Worm (Caenorhabditis elegans) whole organism, young adult: Measurements from ENCODE around the gene sri-36.
"Not testable (repeated sequence)": the region's sequence is repeated elsewhere in the genome, so short reads cannot be mapped to it uniquely, and the experiment has no call there.

Experiments
- B0035.1 ChIP-seq: sonication (generic microtip); optimal IDR thresholded peaks from 2 replicates; lab custom pipeline; 2016; ENCODE audit warnings: missing genetic modification characterization, mild to moderate bottlenecking, missing compliant biosample characterization, missing genotype, missing genetic modification reagents
- F10E7.11 ChIP-seq: sonication (generic microtip); optimal IDR thresholded peaks from 2 replicates; lab custom pipeline; 2017; ENCODE audit warnings: mild to moderate bottlenecking, missing genetic modification characterization, moderate library complexity, missing compliant biosample characterization
- F33H1.4 ChIP-seq: fragments of 200-800 bp; sonication (Bioruptor generic); IDR thresholded peaks from 2 replicates; pipeline ENCODE4 v1.3.6; 2022; ENCODE audit warnings: missing genetic modification reagents, missing genetic modification characterization, missing compliant biosample characterization
- F52B5.7 ChIP-seq: sonication (generic microtip); optimal IDR thresholded peaks from 2 replicates; lab custom pipeline; 2016; ENCODE audit warnings: mild to moderate bottlenecking, missing genetic modification characterization, missing compliant biosample characterization
- K11D2.4 ChIP-seq: fragments of 200-800 bp; sonication (Bioruptor generic); IDR thresholded peaks from 2 replicates; pipeline ENCODE4 v1.3.6; 2022; ENCODE audit warnings: missing genetic modification reagents, missing genetic modification characterization, missing compliant biosample characterization
- Y79H2A.3 ChIP-seq: fragments of 200-800 bp; sonication (Bioruptor generic); conservative IDR thresholded peaks from 2 replicates; pipeline ENCODE4 v1.3.6; 2022; ENCODE audit warnings: missing genetic modification reagents, missing genetic modification characterization, missing compliant biosample characterization
- Y95B8A.8 ChIP-seq: fragments of 200-800 bp; sonication (Bioruptor generic); IDR thresholded peaks from 2 replicates; pipeline ENCODE4 v1.3.6; 2022; ENCODE audit warnings: missing genetic modification reagents, missing genetic modification characterization, missing compliant biosample characterization
- aptf-3 ChIP-seq: fragments of 200-800 bp; sonication (Bioruptor generic); IDR thresholded peaks from 2 replicates; pipeline ENCODE4 v1.3.6; 2022; ENCODE audit warnings: missing genetic modification characterization, missing compliant biosample characterization
- bed-2 ChIP-seq: fragments of 200-800 bp; sonication (Bioruptor generic); IDR thresholded peaks from 2 replicates; pipeline ENCODE4 v1.3.6; 2022; ENCODE audit warnings: missing genetic modification reagents, missing genetic modification characterization, missing compliant biosample characterization
- cebp-2 ChIP-seq: fragments of 200-800 bp; sonication (Bioruptor generic); IDR thresholded peaks from 2 replicates; pipeline ENCODE4 v1.3.6; 2022; ENCODE audit warnings: missing genetic modification characterization, missing compliant biosample characterization
- ceh-58 ChIP-seq: fragments of 200-800 bp; sonication (Bioruptor generic); IDR thresholded peaks from 2 replicates; pipeline ENCODE4 v1.3.6; 2022; ENCODE audit warnings: missing genetic modification characterization, missing compliant biosample characterization
- chd-7 ChIP-seq: sonication (generic microtip); optimal IDR thresholded peaks from 2 replicates; lab custom pipeline; 2016; ENCODE audit warnings: mild to moderate bottlenecking, missing genetic modification characterization, moderate library complexity, missing compliant biosample characterization
- dox-1 ChIP-seq: fragments of 200-800 bp; sonication (Bioruptor generic); IDR thresholded peaks from 2 replicates; pipeline ENCODE4 v1.3.6; 2022; ENCODE audit warnings: missing genetic modification reagents, missing genetic modification characterization, missing compliant biosample characterization
- egl-44 ChIP-seq: fragments of 200-800 bp; sonication (Bioruptor generic); IDR thresholded peaks from 2 replicates; pipeline ENCODE4 v1.3.6; 2022; ENCODE audit warnings: missing genetic modification reagents, missing genetic modification characterization, missing compliant biosample characterization
- hlh-12 ChIP-seq: sonication (generic microtip); optimal IDR thresholded peaks from 2 replicates; lab custom pipeline; 2016; ENCODE audit warnings: missing genetic modification characterization, missing compliant biosample characterization
- hlh-26 ChIP-seq: fragments of 200-800 bp; sonication (Bioruptor generic); conservative IDR thresholded peaks from 2 replicates; pipeline ENCODE4 v1.3.6; 2022; ENCODE audit warnings: missing genetic modification reagents, missing genetic modification characterization, missing compliant biosample characterization
- hrde-1 ChIP-seq: sonication (generic microtip); optimal IDR thresholded peaks from 2 replicates; lab custom pipeline; 2016; ENCODE audit warnings: missing genetic modification characterization, mild to moderate bottlenecking, missing compliant biosample characterization, moderate library complexity, missing genotype, missing genetic modification reagents, borderline replicate concordance
- hsf-1 ChIP-seq: fragments of 200-800 bp; sonication (Bioruptor generic); IDR thresholded peaks from 2 replicates; pipeline ENCODE4 v1.3.6; 2022; ENCODE audit warnings: missing genetic modification reagents, missing genetic modification characterization, missing compliant biosample characterization
- lin-35 ChIP-seq, 3 experiments: fragments of 150-350 bp in 2 of 3; sonication (generic microtip) in 1 of 3; optimal IDR thresholded peaks; 2 replicates each; lab custom pipeline; 2014 to 2018; ENCODE audit warnings: missing biosample characterization in 3 of 3, missing genetic modification characterization in 3 of 3, missing genetic modification reagents in 3 of 3
- nhr-27 ChIP-seq: fragments of 200-800 bp; sonication (Bioruptor generic); optimal IDR thresholded peaks from 2 replicates; lab custom pipeline; 2018; ENCODE audit warnings: mild to moderate bottlenecking, missing genetic modification characterization, moderate library complexity, missing compliant biosample characterization
- rec-8 ChIP-seq, 2 experiments: sonication (generic microtip); optimal IDR thresholded peaks; 2 replicates each; lab custom pipeline; 2016; ENCODE audit warnings: mild to moderate bottlenecking in 2 of 2, missing genetic modification characterization in 2 of 2, missing genetic modification reagents in 2 of 2, missing genotype in 2 of 2, missing biosample characterization in 1 of 2, missing compliant biosample characterization in 1 of 2, moderate library complexity in 1 of 2
- sea-2 ChIP-seq: fragments of 200-800 bp; sonication (Bioruptor generic); IDR thresholded peaks from 2 replicates; pipeline ENCODE4 v1.3.6; 2022; ENCODE audit warnings: missing genetic modification characterization, missing compliant biosample characterization
- snpc-1.1 ChIP-seq: sonication (generic microtip); optimal IDR thresholded peaks from 2 replicates; lab custom pipeline; 2017; ENCODE audit warnings: missing genetic modification characterization, mild to moderate bottlenecking, missing compliant biosample characterization, antibody characterized with exemption, moderate library complexity, missing genotype, missing genetic modification reagents; ENCODE audit not compliant: insufficient read depth
- somi-1 ChIP-seq: fragments of 200-800 bp; sonication (Bioruptor generic); optimal IDR thresholded peaks from 2 replicates; lab custom pipeline; 2018; ENCODE audit warnings: mild to moderate bottlenecking, missing genetic modification characterization, missing compliant biosample characterization
- unc-130 ChIP-seq: sonication (generic microtip); optimal IDR thresholded peaks from 2 replicates; lab custom pipeline; 2016; ENCODE audit warnings: missing genetic modification reagents, missing genetic modification characterization, missing compliant biosample characterization
- xnd-1 ChIP-seq: sonication (generic microtip); optimal IDR thresholded peaks from 2 replicates; lab custom pipeline; 2016; ENCODE audit warnings: missing genotype, missing genetic modification reagents, missing genetic modification characterization, missing compliant biosample characterization
- ztf-25 ChIP-seq: fragments of 200-800 bp; sonication (Bioruptor generic); IDR thresholded peaks from 2 replicates; pipeline ENCODE4 v1.3.6; 2022; ENCODE audit warnings: missing genetic modification reagents, missing genetic modification characterization, missing compliant biosample characterization

The sri-36 gene

DNA sequence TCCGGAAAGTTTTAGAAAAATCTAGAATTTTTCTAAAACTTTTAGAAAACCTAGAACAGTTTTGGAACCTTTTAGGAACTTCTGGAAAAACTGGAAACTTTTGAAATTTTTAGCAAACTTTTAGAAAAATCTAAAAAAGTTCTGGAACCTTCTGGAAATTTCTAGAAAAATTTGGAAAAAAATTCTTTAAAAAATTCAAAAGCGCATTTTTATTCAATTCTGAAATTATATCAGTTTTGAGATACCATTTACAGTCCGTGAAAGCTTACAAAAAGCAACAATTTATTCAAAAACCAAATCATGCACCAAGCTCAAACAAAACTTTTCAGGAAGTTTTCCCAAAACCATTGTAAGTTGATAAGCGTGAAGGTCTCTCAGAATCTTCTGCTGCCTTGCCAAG lies 47.2 kb downstream of the sri-36 start, which contains the start of gene K02F6.4:
K02F6.4 (plus strand) TSS at position 301 of the 400 bp plus-strand sequence.
- no peak for TF ChIP-seq aptf-3 (GFP tag; lab: Robert Waterston, UW)
- no peak for TF ChIP-seq B0035.1 (tag; lab: Kevin White, UChicago)
- TF ChIP-seq K11D2.4 (GFP tag; lab: Robert Waterston, UW) = no peak
- no peak for TF ChIP-seq unc-130 (GFP tag; lab: Kevin White, UChicago)
- TF ChIP-seq hsf-1 (GFP tag; lab: Robert Waterston, UW) = 0 out of 2 replicates have a peak, but pooled peaks have one; percentile 16
- no peak for TF ChIP-seq lin-35 (GFP tag; optimal IDR thresholded peaks at IDR 0.05; lab: Kevin White, UChicago)
- no peak for TF ChIP-seq hlh-12 (tag; lab: Kevin White, UChicago)
- TF ChIP-seq dox-1 = no peak
- no peak for TF ChIP-seq rec-8 (tag; optimal IDR thresholded peaks at IDR 0.05; lab: Kevin White, UChicago)

DNA sequence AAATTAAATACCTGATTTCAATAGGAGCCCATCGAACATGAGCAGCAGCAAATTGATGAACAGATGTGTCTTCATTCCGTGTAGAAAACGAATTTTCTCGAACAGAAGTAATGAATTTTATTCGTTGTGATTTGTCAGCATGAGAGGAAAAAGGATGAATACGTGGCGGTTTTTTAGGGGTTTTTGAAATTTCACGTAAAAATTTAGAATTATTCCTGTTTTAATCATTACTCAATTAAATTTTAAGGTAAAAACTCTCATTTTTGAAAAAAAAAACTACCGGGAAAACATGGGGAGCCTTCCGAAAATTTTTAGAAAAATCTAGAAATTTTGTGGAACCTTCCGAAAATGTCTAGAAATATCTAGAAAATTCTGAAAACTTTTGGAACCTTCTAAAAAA lies 47.6 kb downstream of the sri-36 start, which contains the start of gene K02F6.7:
K02F6.7 (minus strand) TSS at position 101 of the 400 bp plus-strand sequence.
- TF ChIP-seq sea-2 (GFP tag; lab: Robert Waterston, UW) = no peak
- TF ChIP-seq snpc-1.1 (tag; lab: Kevin White, UChicago) = no peak
- TF ChIP-seq xnd-1 = no peak
- no peak for TF ChIP-seq F10E7.11 (tag; lab: Kevin White, UChicago)
- TF ChIP-seq Y95B8A.8 (GFP tag; lab: Robert Waterston, UW) = no peak
- no peak for TF ChIP-seq ztf-25 (GFP tag; lab: Robert Waterston, UW)
- TF ChIP-seq ceh-58 = no peak
- no peak for TF ChIP-seq nhr-27
- TF ChIP-seq somi-1 = no peak
- TF ChIP-seq F52B5.7 (tag; lab: Kevin White, UChicago) = no peak
- TF ChIP-seq bed-2 (GFP tag; lab: Robert Waterston, UW) = no peak
- TF ChIP-seq hrde-1 = no peak
- TF ChIP-seq chd-7 (tag; lab: Kevin White, UChicago) = no peak

DNA sequence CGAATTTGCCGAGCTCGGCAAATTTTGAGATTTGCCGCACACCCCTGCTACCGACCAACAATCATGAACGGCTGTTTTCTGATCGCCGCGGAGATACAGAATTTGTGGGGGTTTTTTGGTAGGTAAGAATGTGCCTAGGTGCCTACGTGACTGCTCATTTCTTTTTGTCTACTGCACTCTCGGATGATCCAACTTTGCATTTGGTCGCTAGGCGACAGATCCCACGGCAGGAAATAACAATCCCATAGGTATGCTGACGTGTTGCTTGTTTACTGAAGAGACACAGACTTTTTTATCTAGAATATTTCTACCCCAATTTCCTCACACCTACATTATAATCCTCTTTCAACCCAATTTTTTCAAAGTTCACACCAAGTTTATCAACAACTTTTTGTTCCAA lies 50.4 kb downstream of the sri-36 start, which contains the start of gene K02F6.8:
K02F6.8 (minus strand) TSS at position 101 of the 400 bp plus-strand sequence.
- TF ChIP-seq Y79H2A.3 (GFP tag; lab: Robert Waterston, UW); hlh-26 (GFP tag; lab: Robert Waterston, UW); F33H1.4: not testable (repeated sequence)

ce11 chrII:2534459-2534858 lies 50.9 kb downstream of the sri-36 start, which contains the start of gene K02F6.5:
Gene K02F6.5 (plus strand): TSS chrII:2534759.
- not testable (repeated sequence) for TF ChIP-seq xnd-1; cebp-2 (GFP tag; lab: Robert Waterston, UW); egl-44 (GFP tag; lab: Robert Waterston, UW)
